Fruit fly (Drosophila melanogaster): ENCODE data around the gene CG42570.
A peak's percentile ranks its signal among the peaks of the same experiment; 100 is the strongest.

CG42570 gene

dm6 chr3L:15692794-15693532 is 24.7 kb upstream of the CG42570 start (continued):
- no peak for TF ChIP-seq CG17912 (GFP tag; optimal IDR thresholded peaks at IDR 0.05)
- TF ChIP-seq Xrp1 (GFP tag; IDR thresholded peaks at IDR 0.05): no peak
- TF ChIP-seq CG12104 (GFP tag; optimal IDR thresholded peaks at IDR 0.05): peak; percentile 35
- no peak for TF ChIP-seq CG18011 (GFP tag; optimal IDR thresholded peaks at IDR 0.05)
- no peak for TF ChIP-seq CG8281 (tag; optimal IDR thresholded peaks at IDR 0.05)
- no peak for TF ChIP-seq D19B (GFP tag; optimal IDR thresholded peaks at IDR 0.05)
- peak in 1 of 3 experiments; percentile 79 for TF ChIP-seq lola (GFP tag; optimal IDR thresholded peaks at IDR 0.05)
- TF ChIP-seq emc (GFP tag; optimal IDR thresholded peaks at IDR 0.05): no peak
- TF ChIP-seq cato (GFP tag; optimal IDR thresholded peaks at IDR 0.05; ENCODE audit: borderline replicate concordance): no peak
- TF ChIP-seq Camta (GFP tag; optimal IDR thresholded peaks at IDR 0.05): no peak
- TF ChIP-seq CG13624 (GFP tag; optimal IDR thresholded peaks at IDR 0.05): no peak
- no peak for TF ChIP-seq CG6272 (GFP tag; IDR thresholded peaks at IDR 0.05)
- no peak for TF ChIP-seq CG13894 (tag; optimal IDR thresholded peaks at IDR 0.05)
- TF ChIP-seq CG7963 (GFP tag; IDR thresholded peaks at IDR 0.05; ENCODE audit: partially characterized antibody): no peak
- TF ChIP-seq chif (GFP tag; optimal IDR thresholded peaks at IDR 0.05): no peak
- TF ChIP-seq zfh1 (GFP tag; IDR thresholded peaks at IDR 0.05): no peak
- TF ChIP-seq CG10147 (GFP tag; optimal IDR thresholded peaks at IDR 0.05): no peak
- no peak for TF ChIP-seq CG11723 (GFP tag; optimal IDR thresholded peaks at IDR 0.05)
- no peak for TF ChIP-seq CG7987 (GFP tag; optimal IDR thresholded peaks at IDR 0.05)
- TF ChIP-seq slou (GFP tag; optimal IDR thresholded peaks at IDR 0.05): no peak
- TF ChIP-seq Doc2 (GFP tag; IDR thresholded peaks at IDR 0.05): no peak
- TF ChIP-seq jumu (GFP tag; optimal IDR thresholded peaks at IDR 0.05): no peak
- no peak for TF ChIP-seq nerfin-2 (GFP tag; IDR thresholded peaks at IDR 0.05; ENCODE audit: partially characterized antibody)
- TF ChIP-seq Abd-B (GFP tag; optimal IDR thresholded peaks at IDR 0.05): peak; percentile 24
- no peak for TF ChIP-seq D (optimal IDR thresholded peaks at IDR 0.05)
- peak; percentile 56 for TF ChIP-seq D (GFP tag; optimal IDR thresholded peaks at IDR 0.05)
- no peak for TF ChIP-seq Dp (GFP tag; optimal IDR thresholded peaks at IDR 0.05)
- 0 out of 2 replicates have a peak, but pooled peaks have one; percentile 6 for TF ChIP-seq CG1024 (GFP tag; IDR thresholded peaks at IDR 0.05)
- no peak for TF ChIP-seq peb (GFP tag; IDR thresholded peaks at IDR 0.05)
- peak; percentile 2 for TF ChIP-seq nerfin-1 (tag; optimal IDR thresholded peaks at IDR 0.05)
- TF ChIP-seq Ets65A (GFP tag): no peak
- no peak for TF ChIP-seq Dip2 (GFP tag; IDR thresholded peaks at IDR 0.05)
- TF ChIP-seq CG10267 (tag; optimal IDR thresholded peaks at IDR 0.05): peak; percentile 55
- TF ChIP-seq CG2875 (GFP tag; optimal IDR thresholded peaks at IDR 0.05): no peak
- no peak for TF ChIP-seq Ptx1 (GFP tag; IDR thresholded peaks at IDR 0.05)
- no peak for TF ChIP-seq Dll (GFP tag; IDR thresholded peaks at IDR 0.05; ENCODE audit: partially characterized antibody)
- no peak for TF ChIP-seq CG15073 (GFP tag; optimal IDR thresholded peaks at IDR 0.05)
- no peak for TF ChIP-seq prd (optimal IDR thresholded peaks at IDR 0.05)
- no peak; the same call in 2 of the 3 replicates for TF ChIP-seq prd (GFP tag; IDR thresholded peaks at IDR 0.05)
- TF ChIP-seq Trl (optimal IDR thresholded peaks at IDR 0.05): no peak
- TF ChIP-seq Trl (GFP tag; optimal IDR thresholded peaks at IDR 0.05): no peak
- TF ChIP-seq Kr (GFP tag; optimal IDR thresholded peaks at IDR 0.05): no peak
- no peak for TF ChIP-seq Nf-YC (tag; optimal IDR thresholded peaks at IDR 0.05)
- no peak for TF ChIP-seq CG34224 (GFP tag; IDR thresholded peaks at IDR 0.05; ENCODE audit: partially characterized antibody)
- TF ChIP-seq CG7786 (GFP tag; optimal IDR thresholded peaks at IDR 0.05): no peak
- no peak for TF ChIP-seq Hr39 (optimal IDR thresholded peaks at IDR 0.05)
- no peak for TF ChIP-seq Meics (GFP tag; optimal IDR thresholded peaks at IDR 0.05)
- peak; percentile 69 for TF ChIP-seq sens (GFP tag)
- no peak for TF ChIP-seq CG5180 (GFP tag; optimal IDR thresholded peaks at IDR 0.05)
- no peak for TF ChIP-seq yki (optimal IDR thresholded peaks at IDR 0.05)
- peak; percentile 8 for TF ChIP-seq CG17385 (GFP tag; optimal IDR thresholded peaks at IDR 0.05)
